Worm (Caenorhabditis elegans): ENCODE results near the gene lgmn-1.

DNA sequence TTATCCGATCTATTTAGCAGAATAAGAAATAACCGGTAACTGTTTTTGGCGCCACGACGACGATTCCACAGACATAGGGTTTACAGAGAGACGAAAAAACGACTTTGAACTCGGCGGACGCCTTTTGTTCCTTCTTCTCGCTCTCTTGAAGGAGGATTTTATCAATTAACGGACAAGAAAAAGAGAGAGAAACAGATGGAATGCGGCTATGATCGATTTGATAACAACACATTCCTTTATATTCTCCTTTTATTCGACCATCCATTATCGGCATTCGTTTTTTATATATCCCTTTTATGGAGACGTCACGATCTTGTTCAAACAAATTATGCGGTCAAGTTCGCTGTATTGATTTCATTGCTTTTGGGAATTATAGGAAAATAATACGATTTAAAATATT, 36.0 kb downstream of the lgmn-1 start:
- no peak for TF ChIP-seq nhr-76 (tag; optimal IDR thresholded peaks at IDR 0.05)
- peak; percentile 76 for TF ChIP-seq blmp-1 (tag; optimal IDR thresholded peaks at IDR 0.05)
- TF ChIP-seq skn-1 (tag; optimal IDR thresholded peaks at IDR 0.05): no peak
- TF ChIP-seq ztf-11 (tag; optimal IDR thresholded peaks at IDR 0.05): no peak
- peak in 1 of 2 experiments; percentile 56 for TF ChIP-seq lsy-2 (tag; optimal IDR thresholded peaks at IDR 0.05)
- peak in 1 of 2 experiments; percentile 2 for TF ChIP-seq efl-1 (optimal IDR thresholded peaks at IDR 0.05)
- TF ChIP-seq efl-1 (GFP tag; optimal IDR thresholded peaks at IDR 0.05 in 1 of 2): peak in 1 of 2 experiments; percentile 92
- TF ChIP-seq aly-2 (tag; optimal IDR thresholded peaks at IDR 0.05): peak; percentile 65
- no peak for TF ChIP-seq zag-1 (tag; optimal IDR thresholded peaks at IDR 0.05)
- TF ChIP-seq efl-3 (GFP tag; optimal IDR thresholded peaks at IDR 0.05): no peak
- no peak for TF ChIP-seq dsc-1 (tag; optimal IDR thresholded peaks at IDR 0.05)
- TF ChIP-seq ceh-90 (tag; optimal IDR thresholded peaks at IDR 0.05): no peak

Measured in whole organism, L1 larva.